Worm (Caenorhabditis elegans) whole organism, mixed stage, embryonic: Measurements from ENCODE around the gene csp-1.
A peak's percentile ranks its signal among the peaks of the same experiment; 100 is the strongest.

Source experiments
- M03D4.4 ChIP-seq: sonication (generic microtip); optimal IDR thresholded peaks from 2 replicates; lab custom pipeline; 2017; ENCODE audit warnings: mild to moderate bottlenecking, missing genetic modification characterization, missing compliant biosample characterization
- bed-3 ChIP-seq: fragments of 200-800 bp; sonication (Bioruptor generic); optimal IDR thresholded peaks from 3 replicates; lab custom pipeline; 2018; ENCODE audit warnings: mild to moderate bottlenecking, missing genetic modification characterization, moderate library complexity, missing compliant biosample characterization
- ceh-39 ChIP-seq: fragments of 150-350 bp; optimal IDR thresholded peaks from 2 replicates; lab custom pipeline; 2014; ENCODE audit warnings: missing biosample characterization, missing genetic modification characterization
- ceh-43 ChIP-seq: fragments of 200-800 bp; sonication (Bioruptor generic); optimal IDR thresholded peaks from 2 replicates; lab custom pipeline; 2018; ENCODE audit warnings: mild to moderate bottlenecking, missing genetic modification characterization, moderate library complexity, missing compliant biosample characterization
- ceh-83 ChIP-seq: fragments of 200-800 bp; sonication (Bioruptor generic); optimal IDR thresholded peaks from 2 replicates; lab custom pipeline; 2018; ENCODE audit warnings: mild to moderate bottlenecking, missing genetic modification characterization, missing compliant biosample characterization
- ces-1 ChIP-seq: fragments of 150-350 bp; optimal IDR thresholded peaks from 2 replicates; lab custom pipeline; 2014; ENCODE audit warnings: missing biosample characterization, missing genetic modification reagents, missing genetic modification characterization
- cnd-1 ChIP-seq: fragments of 200-800 bp; sonication (Bioruptor generic); optimal IDR thresholded peaks from 2 replicates; lab custom pipeline; 2018; ENCODE audit warnings: mild to moderate bottlenecking, missing genetic modification characterization, missing compliant biosample characterization
- elt-1 ChIP-seq: sonication (generic microtip); optimal IDR thresholded peaks from 2 replicates; lab custom pipeline; 2017; ENCODE audit warnings: missing genetic modification characterization, mild to moderate bottlenecking, missing compliant biosample characterization, antibody characterized with exemption, moderate library complexity, borderline replicate concordance; ENCODE audit not compliant: insufficient read depth
- elt-3 ChIP-seq: fragments of 150-350 bp; optimal IDR thresholded peaks from 2 replicates; lab custom pipeline; 2014; ENCODE audit warnings: missing biosample characterization, missing genetic modification characterization
- ham-2 ChIP-seq: fragments of 200-800 bp; sonication (Bioruptor generic); optimal IDR thresholded peaks from 2 replicates; lab custom pipeline; 2018; ENCODE audit warnings: mild to moderate bottlenecking, missing genetic modification characterization, missing compliant biosample characterization
- hlh-1 ChIP-seq: fragments of 150-350 bp; optimal IDR thresholded peaks from 2 replicates; lab custom pipeline; 2014; ENCODE audit warnings: missing biosample characterization, missing genetic modification reagents, missing genetic modification characterization
- lin-13 ChIP-seq: fragments of 150-350 bp; optimal IDR thresholded peaks from 2 replicates; lab custom pipeline; 2014; ENCODE audit warnings: missing biosample characterization, missing genetic modification characterization
- mab-5 ChIP-seq: fragments of 150-350 bp; optimal IDR thresholded peaks from 2 replicates; lab custom pipeline; 2014; ENCODE audit warnings: missing biosample characterization, missing genetic modification characterization
- mep-1 ChIP-seq: fragments of 150-350 bp; optimal IDR thresholded peaks from 2 replicates; lab custom pipeline; 2017; ENCODE audit warnings: missing biosample characterization, missing genetic modification reagents, missing genetic modification characterization, inconsistent platforms
- mls-2 ChIP-seq: sonication (generic microtip); optimal IDR thresholded peaks from 2 replicates; lab custom pipeline; 2016; ENCODE audit warnings: mild to moderate bottlenecking, missing genetic modification characterization, moderate library complexity, missing compliant biosample characterization
- nhr-12 ChIP-seq: fragments of 150-350 bp; optimal IDR thresholded peaks from 2 replicates; lab custom pipeline; 2014; ENCODE audit warnings: missing biosample characterization, missing genetic modification characterization
- nhr-2 ChIP-seq: fragments of 150-350 bp; optimal IDR thresholded peaks from 2 replicates; lab custom pipeline; 2014; ENCODE audit warnings: missing biosample characterization, missing genetic modification characterization
- nhr-237 ChIP-seq: fragments of 150-350 bp; optimal IDR thresholded peaks from 2 replicates; lab custom pipeline; 2014; ENCODE audit warnings: missing biosample characterization, missing genetic modification characterization
- nhr-28 ChIP-seq: fragments of 150-350 bp; optimal IDR thresholded peaks from 2 replicates; lab custom pipeline; 2014; ENCODE audit warnings: missing biosample characterization, missing genetic modification characterization
- nhr-76 ChIP-seq: sonication (generic microtip); optimal IDR thresholded peaks from 2 replicates; lab custom pipeline; 2017; ENCODE audit warnings: missing biosample characterization, missing genetic modification characterization
- sem-2 ChIP-seq: fragments of 200-800 bp; sonication (Bioruptor generic); optimal IDR thresholded peaks from 2 replicates; lab custom pipeline; 2018; ENCODE audit warnings: mild to moderate bottlenecking, missing genetic modification characterization, missing compliant biosample characterization
- snpc-4 ChIP-seq: fragments of 150-350 bp; optimal IDR thresholded peaks from 2 replicates; lab custom pipeline; 2014; ENCODE audit warnings: missing biosample characterization, missing genetic modification characterization
- sptf-1 ChIP-seq: sonication (generic microtip); optimal IDR thresholded peaks from 2 replicates; lab custom pipeline; 2017; ENCODE audit warnings: mild to moderate bottlenecking, missing genetic modification characterization, moderate library complexity, missing compliant biosample characterization
- tbx-8 ChIP-seq: fragments of 200-800 bp; sonication (Bioruptor generic); optimal IDR thresholded peaks from 2 replicates; lab custom pipeline; 2018; ENCODE audit warnings: mild to moderate bottlenecking, missing genetic modification characterization, moderate library complexity, missing compliant biosample characterization
- unc-120 ChIP-seq: sonication (generic microtip); optimal IDR thresholded peaks from 2 replicates; lab custom pipeline; 2017; ENCODE audit warnings: missing genetic modification characterization, missing compliant biosample characterization; ENCODE audit not compliant: poor library complexity, severe bottlenecking
- unc-39 ChIP-seq: fragments of 150-350 bp; optimal IDR thresholded peaks from 2 replicates; lab custom pipeline; 2014; ENCODE audit warnings: missing biosample characterization, missing genetic modification characterization
- unc-62 ChIP-seq: fragments of 150-350 bp; optimal IDR thresholded peaks from 2 replicates; lab custom pipeline; 2014; ENCODE audit warnings: missing biosample characterization, missing genetic modification reagents, missing genetic modification characterization
- zip-8 ChIP-seq: fragments of 150-350 bp; optimal IDR thresholded peaks from 2 replicates; lab custom pipeline; 2014; ENCODE audit warnings: missing biosample characterization, missing genetic modification characterization
- ztf-11 ChIP-seq: fragments of 150-350 bp; optimal IDR thresholded peaks from 2 replicates; lab custom pipeline; 2014; ENCODE audit warnings: missing biosample characterization, missing genetic modification characterization

The csp-1 gene

DNA sequence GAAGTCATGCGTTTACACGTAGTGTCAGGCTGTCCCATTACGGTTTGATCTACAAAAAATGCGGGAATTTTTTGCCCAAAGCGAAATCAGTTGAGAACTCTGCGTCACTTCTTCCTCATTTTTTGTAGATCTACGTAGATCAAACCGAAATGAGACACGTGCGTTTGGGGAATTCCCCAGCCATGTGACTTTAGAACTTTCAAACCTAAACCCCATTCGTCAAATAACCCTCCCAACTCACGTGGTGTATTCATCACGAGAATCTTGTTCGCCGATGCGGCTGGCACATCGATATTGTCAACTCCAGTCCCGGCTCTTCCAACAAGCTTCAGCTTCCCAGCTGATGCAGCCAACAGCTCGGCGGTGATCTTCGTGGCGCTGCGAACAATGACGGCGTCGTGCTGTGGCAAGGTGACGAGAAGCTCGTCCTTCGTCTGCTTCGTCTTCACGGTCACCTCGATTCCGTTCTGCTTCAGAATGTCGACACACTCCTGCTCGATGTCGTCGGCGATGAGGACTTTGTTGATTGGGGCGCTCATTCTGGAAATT lies 37.0 kb downstream of the csp-1 start, which contains the start of gene phdh-1:
Gene phdh-1 (minus strand): TSS at position 540 of the 549 bp plus-strand sequence.
- no peak for TF ChIP-seq nhr-237 (tag; lab: Kevin White, UChicago)
- no peak for TF ChIP-seq nhr-28 (tag; lab: Kevin White, UChicago)
- no peak for TF ChIP-seq cnd-1 (tag; lab: Kevin White, UChicago)
- no peak for TF ChIP-seq snpc-4 (tag; lab: Kevin White, UChicago)
- no peak for TF ChIP-seq nhr-12 (tag; lab: Kevin White, UChicago)
- TF ChIP-seq ceh-43 (GFP tag; lab: Kevin White, UChicago): no peak
- TF ChIP-seq ham-2: no peak
- no peak for TF ChIP-seq mab-5
- TF ChIP-seq ceh-39: no peak
- TF ChIP-seq elt-3: no peak
- TF ChIP-seq unc-120 (tag; lab: Kevin White, UChicago): no peak
- no peak for TF ChIP-seq M03D4.4 (tag; lab: Kevin White, UChicago)
- no peak for TF ChIP-seq mls-2 (tag; lab: Kevin White, UChicago)

DNA sequence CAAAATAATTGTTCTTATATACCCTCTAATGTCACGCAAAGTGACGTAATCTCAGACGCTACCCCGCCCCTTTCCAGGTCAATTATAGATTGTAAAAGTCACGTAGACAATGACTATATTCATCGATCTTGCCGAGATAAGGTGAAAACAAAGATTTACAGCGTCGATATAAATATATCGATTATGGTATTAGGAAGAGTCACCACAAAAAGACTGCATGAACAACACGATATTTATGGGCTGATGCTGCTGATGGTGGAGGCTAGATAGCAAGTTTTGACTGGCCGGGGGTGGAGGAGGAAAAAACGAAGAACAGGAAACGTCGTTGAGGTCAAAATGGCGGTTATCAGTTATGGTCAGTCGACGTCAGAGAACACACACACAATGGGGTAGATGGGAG lies 37.6 kb downstream of the csp-1 start:
- no peak for TF ChIP-seq unc-62
- TF ChIP-seq hlh-1 (tag; lab: Kevin White, UChicago): no peak
- peak; percentile 96 for TF ChIP-seq elt-1 (tag; lab: Kevin White, UChicago)
- no peak for TF ChIP-seq nhr-12 (tag; lab: Kevin White, UChicago)
- peak; percentile 45 for TF ChIP-seq ceh-39
- TF ChIP-seq ces-1 (GFP tag; lab: Kevin White, UChicago): no peak
- TF ChIP-seq M03D4.4 (tag; lab: Kevin White, UChicago): no peak

DNA sequence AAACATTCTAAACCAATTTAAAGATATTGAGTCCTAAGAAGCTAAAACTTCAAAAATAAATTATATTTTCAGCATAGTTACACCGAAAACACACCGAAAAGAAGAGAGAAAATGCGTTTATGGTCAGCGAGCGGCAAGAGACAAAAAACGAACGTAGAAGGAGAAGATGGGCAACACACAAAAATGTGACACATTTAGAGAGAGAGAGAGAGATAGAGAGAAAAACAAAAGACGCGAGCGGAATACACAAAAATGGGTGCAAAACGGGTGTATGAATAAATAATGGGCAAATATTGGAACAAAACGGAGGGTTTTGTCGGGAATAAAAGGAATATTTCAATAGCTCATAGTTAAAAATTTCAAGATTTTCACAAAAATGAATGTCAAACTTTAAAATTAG lies 39.2 kb downstream of the csp-1 start:
- TF ChIP-seq bed-3 (GFP tag; lab: Kevin White, UChicago): no peak
- TF ChIP-seq mab-5: no peak
- peak; percentile 11 for TF ChIP-seq unc-62
- peak; percentile 25 for TF ChIP-seq ces-1 (GFP tag; lab: Kevin White, UChicago)

DNA sequence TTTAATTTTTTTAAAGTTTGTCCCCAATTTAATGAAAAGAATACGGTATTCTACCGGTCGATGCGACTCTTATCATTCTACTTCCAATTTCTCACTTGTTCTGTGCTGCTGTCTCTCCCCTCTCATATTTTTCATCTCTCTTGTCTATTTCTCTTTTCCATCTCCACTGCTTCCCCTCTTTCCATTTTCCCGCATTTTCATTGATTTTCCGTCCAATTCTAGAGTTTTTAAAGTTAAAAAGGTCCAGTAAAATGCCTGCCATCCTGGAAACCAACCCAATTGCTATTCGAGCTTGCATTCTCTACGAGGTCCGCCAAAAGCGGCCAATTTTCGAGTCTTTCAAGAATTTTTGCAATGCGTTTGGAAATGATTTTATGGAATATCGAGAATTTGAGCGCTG lies 40.3 kb downstream of the csp-1 start, which contains the start of gene fbxa-167:
Gene fbxa-167 (plus strand): TSS at position 179 of the 400 bp plus-strand sequence.
- no peak for TF ChIP-seq elt-3
- no peak for TF ChIP-seq nhr-76 (tag; lab: Kevin White, UChicago)
- no peak for TF ChIP-seq tbx-8 (GFP tag; lab: Kevin White, UChicago)
- TF ChIP-seq ztf-11 (tag; lab: Kevin White, UChicago): no peak
- TF ChIP-seq mep-1: peak; percentile 21
- TF ChIP-seq mab-5: no peak
- TF ChIP-seq nhr-237 (tag; lab: Kevin White, UChicago): no peak
- no peak for TF ChIP-seq sem-2

DNA sequence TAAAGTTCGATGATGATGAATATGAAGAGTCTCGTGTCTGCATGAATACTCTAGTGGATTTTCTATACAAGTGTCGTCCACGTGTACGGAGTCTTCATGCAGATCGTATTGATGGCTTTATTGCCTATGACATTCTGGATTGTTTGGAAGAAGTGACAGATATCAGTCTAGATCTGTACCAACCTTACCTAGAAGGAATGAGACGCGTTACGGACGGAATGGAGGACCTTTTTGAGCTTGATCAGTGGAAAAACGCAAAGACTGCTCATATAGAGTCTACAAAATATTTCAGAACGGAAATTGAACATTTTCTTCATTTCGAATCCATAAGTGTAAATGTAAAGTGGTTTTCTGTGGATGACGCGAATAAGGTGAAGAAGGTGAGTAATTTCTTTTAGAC lies 47.2 kb downstream of the csp-1 start, which contains the start of gene fbxa-169:
Gene fbxa-169 (plus strand): TSS at position 301 of the 400 bp plus-strand sequence.
- no peak for TF ChIP-seq ceh-39
- TF ChIP-seq tbx-8 (GFP tag; lab: Kevin White, UChicago): no peak
- no peak for TF ChIP-seq unc-39 (tag; lab: Kevin White, UChicago)
- no peak for TF ChIP-seq M03D4.4 (tag; lab: Kevin White, UChicago)
- no peak for TF ChIP-seq ztf-11 (tag; lab: Kevin White, UChicago)
- no peak for TF ChIP-seq lin-13 (tag; lab: Kevin White, UChicago)
- TF ChIP-seq elt-1 (tag; lab: Kevin White, UChicago): no peak
- no peak for TF ChIP-seq ceh-43 (GFP tag; lab: Kevin White, UChicago)
- TF ChIP-seq ceh-83: no peak
- no peak for TF ChIP-seq zip-8 (tag; lab: Kevin White, UChicago)
- TF ChIP-seq unc-120 (tag; lab: Kevin White, UChicago): no peak
- TF ChIP-seq nhr-12 (tag; lab: Kevin White, UChicago): no peak
- TF ChIP-seq nhr-2 (tag; lab: Kevin White, UChicago): no peak
- TF ChIP-seq hlh-1 (tag; lab: Kevin White, UChicago): no peak
- no peak for TF ChIP-seq mls-2 (tag; lab: Kevin White, UChicago)
- TF ChIP-seq mab-5: no peak
- TF ChIP-seq bed-3 (GFP tag; lab: Kevin White, UChicago): no peak
- no peak for TF ChIP-seq nhr-237 (tag; lab: Kevin White, UChicago)
- no peak for TF ChIP-seq sem-2
- TF ChIP-seq sptf-1 (tag; lab: Kevin White, UChicago): no peak
